Worm (Caenorhabditis elegans): Measurements from ENCODE around the gene T14B4.5.

DNA sequence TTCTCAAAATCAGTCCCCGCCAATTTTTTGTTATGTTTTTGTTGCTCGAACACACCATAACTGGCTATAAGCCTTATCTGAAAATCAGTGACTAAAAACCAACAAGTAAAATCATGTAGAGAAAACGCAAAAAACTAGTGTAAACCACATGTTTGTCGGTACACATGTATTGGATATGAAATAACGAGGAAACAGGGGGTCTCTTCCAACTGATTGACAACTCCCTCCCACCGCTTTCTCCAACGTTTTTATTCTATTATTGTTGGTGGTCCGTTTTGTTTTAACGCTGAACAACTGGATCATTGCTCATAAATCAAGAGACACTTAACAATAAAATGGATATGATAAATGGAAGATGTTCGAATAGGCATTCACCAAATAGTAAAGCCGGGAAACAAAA, 10.2 kb downstream of the T14B4.5 start:
- no peak for TF ChIP-seq tab-1 (GFP tag; IDR thresholded peaks at IDR 0.05)
- TF ChIP-seq T22C8.4 (GFP tag; IDR thresholded peaks at IDR 0.05): no peak
- TF ChIP-seq klf-2 (GFP tag; conservative IDR thresholded peaks at IDR 0.05): no peak
- TF ChIP-seq ztf-29 (GFP tag; IDR thresholded peaks at IDR 0.05): no peak
- TF ChIP-seq ref-1 (GFP tag; conservative IDR thresholded peaks at IDR 0.05): no peak
- TF ChIP-seq flt-1 (GFP tag; IDR thresholded peaks at IDR 0.05): no peak
- no peak for TF ChIP-seq med-1 (GFP tag; optimal IDR thresholded peaks at IDR 0.05; ENCODE audit: insufficient read depth)

All from whole organism, midembryonic.